Fruit fly (Drosophila melanogaster) whole organism, adult: ENCODE measurements around the gene CG9360.

ENCODE experiments used
- CG11617 ChIP-seq: fragments of 200-800 bp; sonication (Bioruptor generic); optimal IDR thresholded peaks from 2 replicates; lab custom pipeline; 2017; ENCODE audit warnings: mild to moderate bottlenecking, missing biosample characterization, missing genetic modification reagents, missing genetic modification characterization
- CG12768 ChIP-seq: fragments of 200-800 bp; sonication (Bioruptor generic); optimal IDR thresholded peaks from 2 replicates; lab custom pipeline; 2017; ENCODE audit warnings: missing biosample characterization, missing genetic modification characterization, mild to moderate bottlenecking, moderate library complexity, missing genetic modification reagents
- CG14711 ChIP-seq: fragments of 200-800 bp; sonication (Bioruptor generic); optimal IDR thresholded peaks from 2 replicates; lab custom pipeline; 2018; ENCODE audit warnings: missing biosample characterization, mild to moderate bottlenecking, missing genetic modification characterization, moderate library complexity
- CG1620 ChIP-seq: fragments of 200-800 bp; sonication (Bioruptor generic); optimal IDR thresholded peaks from 2 replicates; lab custom pipeline; 2016; ENCODE audit warnings: missing biosample characterization, missing genetic modification characterization
- CG33017 ChIP-seq: fragments of 200-800 bp; sonication (Bioruptor generic); optimal IDR thresholded peaks from 2 replicates; lab custom pipeline; 2018; ENCODE audit warnings: missing biosample characterization, mild to moderate bottlenecking, missing genetic modification characterization, moderate library complexity
- CG5204 ChIP-seq: fragments of 200-800 bp; sonication (Bioruptor generic); optimal IDR thresholded peaks from 2 replicates; lab custom pipeline; 2016; ENCODE audit warnings: missing biosample characterization, missing genetic modification characterization
- CG7045 ChIP-seq: fragments of 200-800 bp; sonication (Bioruptor generic); optimal IDR thresholded peaks from 2 replicates; lab custom pipeline; 2017; ENCODE audit warnings: missing biosample characterization, mild to moderate bottlenecking, missing genetic modification characterization
- CG7101 ChIP-seq: fragments of 200-800 bp; sonication (Bioruptor generic); optimal IDR thresholded peaks from 2 replicates; lab custom pipeline; 2018; ENCODE audit warnings: missing biosample characterization, mild to moderate bottlenecking, missing genetic modification characterization, moderate library complexity
- Clk ChIP-seq: fragments of 200-800 bp; sonication (Bioruptor generic); optimal IDR thresholded peaks from 2 replicates; lab custom pipeline; 2017; ENCODE audit warnings: missing biosample characterization, missing genetic modification characterization
- Crg-1 ChIP-seq: fragments of 200-800 bp; sonication (Bioruptor generic); optimal IDR thresholded peaks from 2 replicates; lab custom pipeline; 2016; ENCODE audit warnings: missing biosample characterization, missing genetic modification characterization
- Hr96 ChIP-seq: fragments of 200-800 bp; sonication (Bioruptor generic); optimal IDR thresholded peaks from 2 replicates; lab custom pipeline; 2016; ENCODE audit warnings: missing biosample characterization, missing genetic modification characterization
- Mnt ChIP-seq: fragments of 200-800 bp; sonication (Bioruptor generic); optimal IDR thresholded peaks from 2 replicates; lab custom pipeline; 2016; ENCODE audit warnings: missing biosample characterization, mild to moderate bottlenecking, missing genetic modification characterization
- bab1 ChIP-seq: fragments of 200-800 bp; sonication (Bioruptor generic); optimal IDR thresholded peaks from 3 replicates; lab custom pipeline; 2019; ENCODE audit warnings: missing biosample characterization, mild to moderate bottlenecking, missing genetic modification characterization, moderate library complexity
- cic ChIP-seq: fragments of 200-800 bp; sonication (Bioruptor generic); optimal IDR thresholded peaks from 2 replicates; lab custom pipeline; 2017; ENCODE audit warnings: missing biosample characterization, mild to moderate bottlenecking, missing genetic modification characterization, moderate library complexity
- cnc ChIP-seq, 2 experiments: fragments of >200 bp; optimal IDR thresholded peaks; 2 replicates each; lab custom pipeline; 2017
- kay ChIP-seq: fragments of 200-800 bp; sonication (Bioruptor generic); peaks from one replicate; lab custom pipeline; 2016; ENCODE audit warnings: missing biosample characterization, missing genetic modification characterization, borderline replicate concordance
- ovo ChIP-seq: fragments of 200-800 bp; sonication (Bioruptor generic); optimal IDR thresholded peaks from 2 replicates; lab custom pipeline; 2016; ENCODE audit warnings: missing biosample characterization, missing genetic modification characterization
- pad ChIP-seq: fragments of 200-800 bp; sonication (Bioruptor generic); optimal IDR thresholded peaks from 3 replicates; lab custom pipeline; 2017; ENCODE audit warnings: missing biosample characterization, missing genetic modification characterization, mild to moderate bottlenecking, moderate library complexity, missing genetic modification reagents
- tj ChIP-seq: fragments of 200-800 bp; sonication (Bioruptor generic); optimal IDR thresholded peaks from 3 replicates; lab custom pipeline; 2017; ENCODE audit warnings: missing biosample characterization, mild to moderate bottlenecking, missing genetic modification characterization, moderate library complexity
- toe ChIP-seq: fragments of 200-800 bp; sonication (Bioruptor generic); optimal IDR thresholded peaks from 2 replicates; lab custom pipeline; 2016; ENCODE audit warnings: missing biosample characterization, missing genetic modification characterization

Gene CG9360

dm6 chrX:11805066-11805766 is 40.8 kb upstream of the CG9360 start:
- TF ChIP-seq Hr96 (GFP tag; lab: Kevin White, UChicago) (no peak), CG33017 (tag; lab: Kevin White, UChicago) (no peak), tj (GFP tag; lab: Kevin White, UChicago) (peak; percentile 85), Clk (GFP tag; lab: Kevin White, UChicago) (no peak), ovo (peak; percentile 61), cnc (optimal IDR thresholded peaks at IDR 0.05; lab: Kevin White, UChicago) (no peak), CG5204 (GFP tag; lab: Kevin White, UChicago) (no peak), Crg-1 (GFP tag; lab: Kevin White, UChicago) (no peak), CG11617 (GFP tag; lab: Kevin White, UChicago) (no peak), toe (GFP tag; lab: Kevin White, UChicago) (no peak), CG1620 (GFP tag; lab: Kevin White, UChicago) (no peak), CG7045 (no peak), Mnt (GFP tag; lab: Kevin White, UChicago) (no peak), CG12768 (GFP tag; lab: Kevin White, UChicago) (peak; percentile 38), kay (peak; percentile 62), CG7101 (tag; lab: Kevin White, UChicago) (no peak), pad (peak; percentile 11), bab1 (GFP tag; lab: Kevin White, UChicago) (no peak), cic (GFP tag; lab: Kevin White, UChicago) (peak; percentile 13), CG14711 (tag; lab: Kevin White, UChicago) (no peak)

- TF ChIP-seq cic (GFP tag; lab: Kevin White, UChicago) (no peak), tj (GFP tag; lab: Kevin White, UChicago) (no peak), toe (GFP tag; lab: Kevin White, UChicago) (no peak), CG12768 (GFP tag; lab: Kevin White, UChicago) (no peak), kay (no peak), CG11617 (GFP tag; lab: Kevin White, UChicago) (no peak), CG5204 (GFP tag; lab: Kevin White, UChicago) (no peak), CG14711 (tag; lab: Kevin White, UChicago) (no peak), bab1 (GFP tag; lab: Kevin White, UChicago) (no peak), CG7101 (tag; lab: Kevin White, UChicago) (no peak), Clk (GFP tag; lab: Kevin White, UChicago) (no peak), cnc (optimal IDR thresholded peaks at IDR 0.05; lab: Kevin White, UChicago) (no peak), CG1620 (GFP tag; lab: Kevin White, UChicago) (no peak), Crg-1 (GFP tag; lab: Kevin White, UChicago) (no peak), Mnt (GFP tag; lab: Kevin White, UChicago) (no peak), Hr96 (GFP tag; lab: Kevin White, UChicago) (no peak)
Measured at dm6 chrX:11799931-11800330, 35.5 kb upstream of the CG9360 start.

dm6 chrX:11798522-11798921 is 34.1 kb upstream of the CG9360 start:
- TF ChIP-seq CG33017 (tag; lab: Kevin White, UChicago) (no peak), kay (peak; percentile 60)

dm6 chrX:11796925-11797324 is 32.5 kb upstream of the CG9360 start:
- TF ChIP-seq toe (GFP tag; lab: Kevin White, UChicago) (no peak), CG14711 (tag; lab: Kevin White, UChicago) (no peak), CG7101 (tag; lab: Kevin White, UChicago) (no peak), Crg-1 (GFP tag; lab: Kevin White, UChicago) (no peak), tj (GFP tag; lab: Kevin White, UChicago) (no peak), CG1620 (GFP tag; lab: Kevin White, UChicago) (no peak), cic (GFP tag; lab: Kevin White, UChicago) (no peak), Clk (GFP tag; lab: Kevin White, UChicago) (no peak), CG11617 (GFP tag; lab: Kevin White, UChicago) (no peak), Hr96 (GFP tag; lab: Kevin White, UChicago) (no peak), cnc (optimal IDR thresholded peaks at IDR 0.05; lab: Kevin White, UChicago) (no peak), CG7045 (no peak), ovo (no peak)

dm6 chrX:11793434-11793833 is 29.0 kb upstream of the CG9360 start:
- TF ChIP-seq ovo (no peak), Crg-1 (GFP tag; lab: Kevin White, UChicago) (no peak), CG1620 (GFP tag; lab: Kevin White, UChicago) (no peak), bab1 (GFP tag; lab: Kevin White, UChicago) (no peak), Mnt (GFP tag; lab: Kevin White, UChicago) (no peak), CG7045 (no peak), toe (GFP tag; lab: Kevin White, UChicago) (no peak), CG33017 (tag; lab: Kevin White, UChicago) (no peak), tj (GFP tag; lab: Kevin White, UChicago) (no peak), cic (GFP tag; lab: Kevin White, UChicago) (no peak), Hr96 (GFP tag; lab: Kevin White, UChicago) (no peak), cnc (optimal IDR thresholded peaks at IDR 0.05; lab: Kevin White, UChicago) (no peak), CG11617 (GFP tag; lab: Kevin White, UChicago) (no peak), CG7101 (tag; lab: Kevin White, UChicago) (no peak), pad (no peak), CG12768 (GFP tag; lab: Kevin White, UChicago) (no peak), Clk (GFP tag; lab: Kevin White, UChicago) (no peak), CG5204 (GFP tag; lab: Kevin White, UChicago) (no peak), CG14711 (tag; lab: Kevin White, UChicago) (no peak)
